Fruit fly (Drosophila melanogaster): ENCODE data around the gene Rh7.

Gene Rh7

dm6 chr3L:12175382-12175781, at the start of gene Rh7:
Rh7 (minus strand) TSS chr3L:12175482.
- TF ChIP-seq Deaf1 (tag; optimal IDR thresholded peaks at IDR 0.05) (peak; percentile 64), scrt (GFP tag; optimal IDR thresholded peaks at IDR 0.05) (peak; percentile 30), CG1792 (GFP tag; optimal IDR thresholded peaks at IDR 0.05) (no peak), Gsc (GFP tag; IDR thresholded peaks at IDR 0.05) (no peak), Antp (GFP tag; optimal IDR thresholded peaks at IDR 0.05) (no peak), Bdp1 (GFP tag; optimal IDR thresholded peaks at IDR 0.05) (no peak), CkIIα-i1 (GFP tag; IDR thresholded peaks at IDR 0.05) (no peak), onecut (GFP tag; IDR thresholded peaks at IDR 0.05) (no peak)

- TF ChIP-seq CG18764 (GFP tag; optimal IDR thresholded peaks at IDR 0.05) (no peak), dm (GFP tag; optimal IDR thresholded peaks at IDR 0.05) (no peak), CG15601 (tag; optimal IDR thresholded peaks at IDR 0.05) (no peak), YL-1 (GFP tag; optimal IDR thresholded peaks at IDR 0.05) (no peak), sug (tag; optimal IDR thresholded peaks at IDR 0.05) (no peak), Doc2 (GFP tag; IDR thresholded peaks at IDR 0.05) (no peak), br (optimal IDR thresholded peaks at IDR 0.05) (no peak), CG17568 (GFP tag; optimal IDR thresholded peaks at IDR 0.05) (no peak), CG15011 (GFP tag; optimal IDR thresholded peaks at IDR 0.05) (no peak), sens-2 (GFP tag; IDR thresholded peaks at IDR 0.05) (no peak), CG18599 (GFP tag; optimal IDR thresholded peaks at IDR 0.05) (peak; percentile 43), CG8765 (GFP tag; IDR thresholded peaks at IDR 0.05) (no peak), CG13424 (tag; optimal IDR thresholded peaks at IDR 0.05) (no peak), klu (GFP tag; IDR thresholded peaks at IDR 0.05) (no peak), Lpt (GFP tag; optimal IDR thresholded peaks at IDR 0.05) (no peak), BtbVII (GFP tag; optimal IDR thresholded peaks at IDR 0.05) (no peak), fu2 (GFP tag; optimal IDR thresholded peaks at IDR 0.05) (no peak), Hr78 (GFP tag; optimal IDR thresholded peaks at IDR 0.05) (no peak), gsb-n (tag; optimal IDR thresholded peaks at IDR 0.05) (no peak), Pdp1 (GFP tag; optimal IDR thresholded peaks at IDR 0.05) (no peak), CG13123 (GFP tag; optimal IDR thresholded peaks at IDR 0.05) (no peak), Dp (GFP tag; optimal IDR thresholded peaks at IDR 0.05) (no peak), dan (GFP tag; IDR thresholded peaks at IDR 0.05) (no peak), gsb (GFP tag; IDR thresholded peaks at IDR 0.05) (no peak), wdn (GFP tag; IDR thresholded peaks at IDR 0.05) (no peak), Chrac-16 (GFP tag; optimal IDR thresholded peaks at IDR 0.05) (no peak), CG2678 (tag; optimal IDR thresholded peaks at IDR 0.05) (peak; percentile 11), CG30020 (tag; optimal IDR thresholded peaks at IDR 0.05) (no peak), CG14667 (GFP tag; IDR thresholded peaks at IDR 0.05) (no peak), CG4328 (GFP tag; optimal IDR thresholded peaks at IDR 0.05) (no peak), sens (GFP tag) (peak; percentile 83), yki (optimal IDR thresholded peaks at IDR 0.05) (no peak), exex (tag; optimal IDR thresholded peaks at IDR 0.05) (no peak), p53 (GFP tag; optimal IDR thresholded peaks at IDR 0.05) (no peak), CG18262 (tag; optimal IDR thresholded peaks at IDR 0.05) (no peak), CG14860 (GFP tag; IDR thresholded peaks at IDR 0.05; ENCODE audit: partially characterized antibody) (no peak), Dref (GFP tag; IDR thresholded peaks at IDR 0.05) (no peak), ato (GFP tag; IDR thresholded peaks at IDR 0.05; ENCODE audit: partially characterized antibody) (no peak), disco-r (GFP tag; optimal IDR thresholded peaks at IDR 0.05) (no peak), Dip3 (GFP tag; optimal IDR thresholded peaks at IDR 0.05) (no peak), CG11696 (GFP tag; IDR thresholded peaks at IDR 0.05) (no peak), CG5953 (GFP tag; IDR thresholded peaks at IDR 0.05) (no peak), nerfin-1 (tag; optimal IDR thresholded peaks at IDR 0.05) (no peak), onecut (GFP tag; IDR thresholded peaks at IDR 0.05) (no peak), CG3838 (GFP tag; optimal IDR thresholded peaks at IDR 0.05) (no peak)
These were observed 48.3 kb upstream of the Rh7 start for dm6 chr3L:12223635-12224016.

Measured in whole organism, embryonic.